Fruit fly (Drosophila melanogaster) whole organism, embryonic: ENCODE data around the gene CG10185.

Experiments used
- ATbp ChIP-seq: fragments of 200-800 bp; sonication (Bioruptor generic); optimal IDR thresholded peaks from 2 replicates; lab custom pipeline; 2017; ENCODE audit warnings: missing biosample characterization, mild to moderate bottlenecking, missing genetic modification characterization, missing genetic modification reagents
- Atf-2 ChIP-seq: fragments of 200-800 bp; sonication (Bioruptor generic); optimal IDR thresholded peaks from 2 replicates; lab custom pipeline; 2016; ENCODE audit warnings: missing biosample characterization, missing genetic modification characterization
- BEAF-32 ChIP-seq: fragments of 200-800 bp; sonication (Bioruptor generic); optimal IDR thresholded peaks from 3 replicates; lab custom pipeline; 2017; ENCODE audit warnings: missing biosample characterization, missing genetic modification characterization, mild to moderate bottlenecking, moderate library complexity, missing genetic modification reagents
- BtbVII ChIP-seq: fragments of 200-800 bp; sonication (Bioruptor generic); optimal IDR thresholded peaks from 3 replicates; lab custom pipeline; 2017; ENCODE audit warnings: missing biosample characterization, mild to moderate bottlenecking, missing genetic modification characterization
- CG10147 ChIP-seq: fragments of 200-800 bp; sonication (Bioruptor generic); optimal IDR thresholded peaks from 2 replicates; lab custom pipeline; 2019; ENCODE audit warnings: missing biosample characterization, mild to moderate bottlenecking, missing genetic modification characterization, moderate library complexity
- CG10543 ChIP-seq: fragments of 200-800 bp; sonication (Bioruptor generic); optimal IDR thresholded peaks from 3 replicates; lab custom pipeline; 2017; ENCODE audit warnings: missing biosample characterization, mild to moderate bottlenecking, missing genetic modification characterization, moderate library complexity
- CG11093 ChIP-seq: fragments of 200-800 bp; sonication (Bioruptor generic); IDR thresholded peaks from 3 replicates; pipeline ENCODE4 v1.3.6; 2022; ENCODE audit warnings: missing biosample characterization, missing genetic modification characterization
- CG11398 ChIP-seq: fragments of 200-800 bp; sonication (Bioruptor generic); optimal IDR thresholded peaks from 2 replicates; lab custom pipeline; 2016; ENCODE audit warnings: missing biosample characterization, missing genetic modification characterization
- CG11456 ChIP-seq: fragments of 200-800 bp; sonication (Bioruptor generic); IDR thresholded peaks from 3 replicates; pipeline ENCODE4 v1.3.6; 2022; ENCODE audit warnings: missing biosample characterization, missing genetic modification characterization
- CG11504 ChIP-seq: fragments of 200-800 bp; sonication (Bioruptor generic); optimal IDR thresholded peaks from 3 replicates; lab custom pipeline; 2019; ENCODE audit warnings: missing biosample characterization, mild to moderate bottlenecking, missing genetic modification characterization, moderate library complexity
- CG11560 ChIP-seq: fragments of 200-800 bp; sonication (Bioruptor generic); IDR thresholded peaks from 3 replicates; pipeline ENCODE4 v1.3.6; 2022; ENCODE audit warnings: missing biosample characterization, missing genetic modification characterization
- CG11696 ChIP-seq: fragments of 200-800 bp; sonication (Bioruptor generic); IDR thresholded peaks from 2 replicates; pipeline ENCODE4 v1.3.6; 2022; ENCODE audit warnings: missing biosample characterization, missing genetic modification characterization
- CG12659 ChIP-seq: fragments of 200-800 bp; sonication (Bioruptor generic); optimal IDR thresholded peaks from 3 replicates; lab custom pipeline; 2017; ENCODE audit warnings: mild to moderate bottlenecking, missing biosample characterization, missing genetic modification reagents, missing genetic modification characterization
- CG13287 ChIP-seq: fragments of 200-800 bp; sonication (Bioruptor generic); IDR thresholded peaks from 2 replicates; pipeline ENCODE4 v1.3.6; 2022; ENCODE audit warnings: missing biosample characterization, missing genetic modification characterization; ENCODE audit not compliant: partially characterized antibody
- CG13296 ChIP-seq: fragments of 200-800 bp; sonication (Bioruptor generic); optimal IDR thresholded peaks from 3 replicates; lab custom pipeline; 2018; ENCODE audit warnings: missing biosample characterization, mild to moderate bottlenecking, missing genetic modification characterization
- CG17359 ChIP-seq: fragments of 200-800 bp; sonication (Bioruptor generic); optimal IDR thresholded peaks from 3 replicates; lab custom pipeline; 2018; ENCODE audit warnings: missing biosample characterization, mild to moderate bottlenecking, missing genetic modification characterization, moderate library complexity
- CG17612 ChIP-seq: fragments of 200-800 bp; sonication (Bioruptor generic); IDR thresholded peaks from 2 replicates; pipeline ENCODE4 v1.3.6; 2022; ENCODE audit warnings: missing biosample characterization, missing genetic modification characterization
- CG18262 ChIP-seq: fragments of 200-800 bp; optimal IDR thresholded peaks from 3 replicates; lab custom pipeline; 2019; ENCODE audit warnings: missing biosample characterization, mild to moderate bottlenecking, missing genetic modification characterization, moderate library complexity
- CG18599 ChIP-seq: fragments of 200-800 bp; sonication (Bioruptor generic); optimal IDR thresholded peaks from 3 replicates; lab custom pipeline; 2017; ENCODE audit warnings: missing biosample characterization, missing genetic modification characterization, mild to moderate bottlenecking, moderate library complexity, missing genetic modification reagents
- CG30020 ChIP-seq: fragments of 200-800 bp; optimal IDR thresholded peaks from 2 replicates; lab custom pipeline; 2019; ENCODE audit warnings: missing biosample characterization, mild to moderate bottlenecking, missing genetic modification characterization, moderate library complexity
- CG31441 ChIP-seq: fragments of 200-800 bp; sonication (Bioruptor generic); IDR thresholded peaks from 2 replicates; pipeline ENCODE4 v1.3.6; 2022; ENCODE audit warnings: missing biosample characterization, missing genetic modification characterization
- CG3407 ChIP-seq: fragments of 200-800 bp; sonication (Bioruptor generic); optimal IDR thresholded peaks from 2 replicates; lab custom pipeline; 2018; ENCODE audit warnings: missing biosample characterization, mild to moderate bottlenecking, missing genetic modification characterization
- CG7963 ChIP-seq: fragments of 200-800 bp; sonication (Bioruptor generic); IDR thresholded peaks from 3 replicates; pipeline ENCODE4 v1.3.6; 2022; ENCODE audit warnings: missing biosample characterization, missing genetic modification characterization; ENCODE audit not compliant: partially characterized antibody
- CG9797 ChIP-seq: fragments of 200-800 bp; sonication (Bioruptor generic); optimal IDR thresholded peaks from 3 replicates; lab custom pipeline; 2018; ENCODE audit warnings: missing biosample characterization, mild to moderate bottlenecking, missing genetic modification characterization
- Dfd ChIP-seq, 2 experiments: fragments of >200 bp; optimal IDR thresholded peaks; 2 replicates each; lab custom pipeline; 2017; ENCODE audit warnings: missing biosample characterization in 2 of 2, missing genetic modification characterization in 2 of 2
- Drgx ChIP-seq: fragments of 200-800 bp; sonication (Bioruptor generic); IDR thresholded peaks from 2 replicates; pipeline ENCODE4 v1.3.6; 2022; ENCODE audit warnings: missing biosample characterization, missing genetic modification characterization
- E2f1 ChIP-seq: fragments of 200-800 bp; sonication (Bioruptor generic); IDR thresholded peaks from 2 replicates; pipeline ENCODE4 v1.3.6; 2022; ENCODE audit warnings: missing biosample characterization, missing genetic modification characterization
- Ets97D ChIP-seq: fragments of 200-800 bp; sonication (Bioruptor generic); optimal IDR thresholded peaks from 3 replicates; lab custom pipeline; 2016; ENCODE audit warnings: missing biosample characterization, missing genetic modification characterization
- Gug ChIP-seq: fragments of 200-800 bp; sonication (Bioruptor generic); IDR thresholded peaks from 4 replicates; pipeline ENCODE4 v1.3.6; 2022; ENCODE audit warnings: missing biosample characterization, missing genetic modification characterization
- Hmx ChIP-seq: fragments of 200-800 bp; sonication (Bioruptor generic); optimal IDR thresholded peaks from 2 replicates; lab custom pipeline; 2016; ENCODE audit warnings: missing biosample characterization, missing genetic modification characterization
- Hr39 ChIP-seq: fragments of >200 bp; optimal IDR thresholded peaks from 2 replicates; lab custom pipeline; 2017
- MBD-R2 ChIP-seq: fragments of 200-800 bp; sonication (Bioruptor generic); IDR thresholded peaks from 2 replicates; pipeline ENCODE4 v1.3.6; 2022; ENCODE audit warnings: missing biosample characterization, missing genetic modification characterization
- Nf-YC ChIP-seq: fragments of 200-800 bp; optimal IDR thresholded peaks from 3 replicates; lab custom pipeline; 2019; ENCODE audit warnings: missing biosample characterization, mild to moderate bottlenecking, missing genetic modification characterization, moderate library complexity
- cad ChIP-seq: fragments of >200 bp; optimal IDR thresholded peaks from 2 replicates; lab custom pipeline; 2017; ENCODE audit warnings: missing biosample characterization, missing genetic modification characterization
- cwo ChIP-seq: fragments of 200-800 bp; sonication (Bioruptor generic); optimal IDR thresholded peaks from 3 replicates; lab custom pipeline; 2017; ENCODE audit warnings: missing biosample characterization, missing genetic modification characterization, mild to moderate bottlenecking, moderate library complexity, missing genetic modification reagents
- dmrt99B ChIP-seq: fragments of 200-800 bp; sonication (Bioruptor generic); optimal IDR thresholded peaks from 2 replicates; lab custom pipeline; 2018; ENCODE audit warnings: missing biosample characterization, mild to moderate bottlenecking, missing genetic modification characterization, moderate library complexity
- ewg ChIP-seq: fragments of 200-800 bp; sonication (Bioruptor generic); optimal IDR thresholded peaks from 3 replicates; lab custom pipeline; 2017; ENCODE audit warnings: mild to moderate bottlenecking, missing biosample characterization, missing genetic modification reagents, missing genetic modification characterization
- fd96Cb ChIP-seq: fragments of 200-800 bp; sonication (Bioruptor generic); optimal IDR thresholded peaks from 2 replicates; lab custom pipeline; 2018; ENCODE audit warnings: missing biosample characterization, mild to moderate bottlenecking, missing genetic modification characterization, moderate library complexity
- gem ChIP-seq: fragments of 200-800 bp; sonication (Bioruptor generic); optimal IDR thresholded peaks from 2 replicates; lab custom pipeline; 2019; ENCODE audit warnings: missing biosample characterization, mild to moderate bottlenecking, missing genetic modification characterization, moderate library complexity
- hb ChIP-seq: fragments of 200-800 bp; sonication (Bioruptor generic); IDR thresholded peaks from 3 replicates; pipeline ENCODE4 v1.3.6; 2022; ENCODE audit warnings: missing biosample characterization, missing genetic modification characterization; ENCODE audit not compliant: partially characterized antibody
- jigr1 ChIP-seq: fragments of 200-800 bp; sonication (Bioruptor generic); IDR thresholded peaks from 3 replicates; pipeline ENCODE4 v1.3.6; 2022; ENCODE audit warnings: missing biosample characterization, missing genetic modification characterization
- mam ChIP-seq: fragments of 200-800 bp; sonication (Bioruptor generic); optimal IDR thresholded peaks from 3 replicates; lab custom pipeline; 2016; ENCODE audit warnings: missing biosample characterization, missing genetic modification characterization
- nerfin-1 ChIP-seq: fragments of 200-800 bp; sonication (Bioruptor generic); optimal IDR thresholded peaks from 3 replicates; lab custom pipeline; 2019; ENCODE audit warnings: missing biosample characterization, mild to moderate bottlenecking, missing genetic modification characterization, moderate library complexity
- pzg ChIP-seq: fragments of 200-800 bp; sonication (Bioruptor generic); optimal IDR thresholded peaks from 3 replicates; lab custom pipeline; 2018; ENCODE audit warnings: missing biosample characterization, mild to moderate bottlenecking, missing genetic modification characterization, moderate library complexity
- run ChIP-seq: fragments of 200-800 bp; sonication (Bioruptor generic); optimal IDR thresholded peaks from 3 replicates; lab custom pipeline; 2018; ENCODE audit warnings: missing biosample characterization, mild to moderate bottlenecking, missing genetic modification characterization
- sob ChIP-seq: fragments of 200-800 bp; sonication (Bioruptor generic); IDR thresholded peaks from 2 replicates; pipeline ENCODE4 v1.3.6; 2022; ENCODE audit warnings: missing biosample characterization, missing genetic modification characterization
- stc ChIP-seq: fragments of 200-800 bp; sonication (Bioruptor generic); IDR thresholded peaks from 2 replicates; pipeline ENCODE4 v1.3.6; 2022; ENCODE audit warnings: missing biosample characterization, missing genetic modification characterization
- toy ChIP-seq: fragments of 200-800 bp; sonication (Bioruptor generic); IDR thresholded peaks from 2 replicates; pipeline ENCODE4 v1.3.6; 2022; ENCODE audit warnings: missing biosample characterization, missing genetic modification characterization
- twi ChIP-seq: fragments of 200-800 bp; optimal IDR thresholded peaks from 2 replicates; lab custom pipeline; 2019; ENCODE audit warnings: missing biosample characterization, mild to moderate bottlenecking, missing genetic modification characterization, moderate library complexity
- unc-4 ChIP-seq: fragments of 200-800 bp; sonication (Bioruptor generic); IDR thresholded peaks from 2 replicates; pipeline ENCODE4 v1.3.6; 2022; ENCODE audit warnings: missing biosample characterization, missing genetic modification characterization; ENCODE audit not compliant: partially characterized antibody

Gene CG10185

DNA sequence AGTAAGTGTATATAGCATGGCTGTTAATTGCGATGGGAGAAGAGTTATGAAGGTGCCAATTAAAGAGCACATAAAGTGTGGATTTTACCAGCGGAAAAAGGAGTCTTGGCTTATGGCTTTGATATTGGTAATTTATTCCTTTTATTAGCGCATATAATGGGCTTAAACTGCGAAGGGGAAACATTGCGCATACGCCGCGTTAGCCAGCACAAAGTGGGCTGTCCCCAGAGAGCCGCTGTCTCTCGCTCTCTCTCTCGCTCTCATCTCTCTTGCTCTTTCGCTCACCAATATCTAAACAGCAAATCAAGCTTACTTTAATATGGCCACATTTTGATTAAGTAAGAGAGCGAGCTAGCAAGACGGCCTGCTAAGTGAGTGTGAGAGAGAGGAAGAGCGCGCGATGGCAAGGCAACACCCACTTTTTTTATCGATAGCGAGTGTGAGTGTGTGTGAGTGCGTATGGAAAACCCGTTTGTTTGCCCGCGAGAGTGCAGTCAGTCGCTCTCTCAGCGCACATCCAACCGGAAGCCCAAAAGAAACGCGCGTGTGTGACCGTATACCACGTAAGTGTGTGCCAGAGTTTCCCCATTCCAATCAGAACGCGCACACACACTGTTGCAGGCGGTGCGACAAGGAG is 41.7 kb downstream of the CG10185 start, which contains the start of gene pnr (continued):
- TF ChIP-seq pzg (GFP tag; lab: Kevin White, UChicago) (no peak), toy (GFP tag; lab: Robert Waterston, UW) (no peak), CG10147 (GFP tag; lab: Kevin White, UChicago) (no peak), CG7963 (no peak), E2f1 (no peak), CG11093 (GFP tag; lab: Robert Waterston, UW) (no peak), mam (GFP tag; lab: Kevin White, UChicago) (no peak), cad (no peak), Atf-2 (no peak), sob (0 out of 2 replicates have a peak, but pooled peaks have one; percentile 49), unc-4 (GFP tag; lab: Robert Waterston, UW) (peak; percentile 50), CG9797 (GFP tag; lab: Kevin White, UChicago) (peak; percentile 27), gem (no peak), nerfin-1 (tag; lab: Kevin White, UChicago) (no peak), Ets97D (peak; percentile 92), MBD-R2 (GFP tag; lab: Robert Waterston, UW) (no peak), Nf-YC (peak; percentile 100), hb (GFP tag; lab: Robert Waterston, UW) (no peak), Dfd (GFP tag; optimal IDR thresholded peaks at IDR 0.05; lab: Kevin White, UChicago) (no peak), fd96Cb (tag; lab: Kevin White, UChicago) (no peak), twi (tag; lab: Kevin White, UChicago) (peak; percentile 27), ewg (GFP tag; lab: Kevin White, UChicago) (peak; percentile 79), CG11456 (GFP tag; lab: Robert Waterston, UW) (no peak), dmrt99B (tag; lab: Kevin White, UChicago) (no peak), Hmx (GFP tag; lab: Kevin White, UChicago) (no peak), CG10543 (GFP tag; lab: Kevin White, UChicago) (no peak), CG18599 (GFP tag; lab: Kevin White, UChicago) (no peak), CG17359 (no peak), Gug (GFP tag; lab: Robert Waterston, UW) (no peak), CG13296 (GFP tag; lab: Kevin White, UChicago) (no peak), Drgx (GFP tag; lab: Robert Waterston, UW) (no peak), CG11696 (GFP tag; lab: Robert Waterston, UW) (no peak), BEAF-32 (GFP tag; lab: Kevin White, UChicago) (no peak), CG11504 (tag; lab: Kevin White, UChicago) (no peak), CG12659 (GFP tag; lab: Kevin White, UChicago) (no peak), CG31441 (GFP tag; lab: Robert Waterston, UW) (no peak), CG13287 (GFP tag; lab: Robert Waterston, UW) (no peak; the same call in 1 of the 2 replicates), jigr1 (GFP tag; lab: Robert Waterston, UW) (no peak), cwo (no peak), CG11560 (tag; lab: Robert Waterston, UW) (no peak), CG11398 (GFP tag; lab: Kevin White, UChicago) (no peak), run (tag; lab: Kevin White, UChicago) (peak; percentile 8), BtbVII (GFP tag; lab: Kevin White, UChicago) (no peak), CG18262 (peak; percentile 7), CG30020 (tag; lab: Kevin White, UChicago) (no peak), Hr39 (lab: Kevin White, UChicago) (no peak), CG3407 (GFP tag; lab: Kevin White, UChicago) (no peak), stc (no peak), CG17612 (GFP tag; lab: Robert Waterston, UW) (no peak), ATbp (no peak)
